Worm (Caenorhabditis elegans) whole organism, L2 larva: ENCODE data around the gene gskl-1.

Experiments
- Y55F3AM.14 ChIP-seq: fragments of 200-800 bp; sonication (Bioruptor generic); optimal IDR thresholded peaks from 2 replicates; lab custom pipeline; 2018; ENCODE audit warnings: mild to moderate bottlenecking, missing genetic modification characterization, missing compliant biosample characterization
- alr-1 ChIP-seq: fragments of 150-350 bp; optimal IDR thresholded peaks from 2 replicates; lab custom pipeline; 2014; ENCODE audit warnings: missing biosample characterization, missing genetic modification characterization
- dmd-4 ChIP-seq: sonication (generic microtip); optimal IDR thresholded peaks from 2 replicates; lab custom pipeline; 2017; ENCODE audit warnings: missing biosample characterization, missing genetic modification characterization
- egl-27 ChIP-seq: sonication (generic microtip); optimal IDR thresholded peaks from 3 replicates; lab custom pipeline; 2017; ENCODE audit warnings: missing biosample characterization, missing genetic modification reagents, missing genetic modification characterization
- lsy-2 ChIP-seq, 2 experiments: fragments of 150-350 bp in 1 of 2; sonication (generic microtip) in 1 of 2; optimal IDR thresholded peaks; 2 replicates each; lab custom pipeline; 2014 to 2017; ENCODE audit warnings: missing biosample characterization in 2 of 2, missing genetic modification characterization in 2 of 2
- mab-5 ChIP-seq: fragments of 150-350 bp; optimal IDR thresholded peaks from 2 replicates; lab custom pipeline; 2014; ENCODE audit warnings: missing biosample characterization, missing genetic modification characterization
- nhr-77 ChIP-seq: fragments of 150-350 bp; optimal IDR thresholded peaks from 2 replicates; lab custom pipeline; 2014; ENCODE audit warnings: missing biosample characterization, missing genetic modification characterization
- unc-62 ChIP-seq: fragments of 150-350 bp; optimal IDR thresholded peaks from 2 replicates; lab custom pipeline; 2014; ENCODE audit warnings: missing biosample characterization, missing genetic modification reagents, missing genetic modification characterization
- ztf-11 ChIP-seq: sonication (generic microtip); optimal IDR thresholded peaks from 2 replicates; lab custom pipeline; 2017; ENCODE audit warnings: missing biosample characterization, missing genetic modification characterization

- TF ChIP-seq mab-5 (tag; lab: Kevin White, UChicago) (no peak), unc-62 (GFP tag; lab: Kevin White, UChicago) (no peak), egl-27 (tag; lab: Kevin White, UChicago) (no peak), nhr-77 (tag; lab: Kevin White, UChicago) (no peak), Y55F3AM.14 (GFP tag; lab: Kevin White, UChicago) (no peak), ztf-11 (tag; lab: Kevin White, UChicago) (no peak), dmd-4 (tag; lab: Kevin White, UChicago) (no peak), lsy-2 (tag; optimal IDR thresholded peaks at IDR 0.05; lab: Kevin White, UChicago) (no peak), alr-1 (tag; lab: Kevin White, UChicago) (no peak)
Observed at ce11 chrII:10912995-10913394, 34.4 kb upstream of the gskl-1 start.
